Fruit fly (Drosophila melanogaster): ENCODE data around the gene CG14088.

CG14088 gene

dm6 chr3L:19251643-19252042 lies 18.8 kb downstream of the CG14088 start:
- TF ChIP-seq EcR (GFP tag; optimal IDR thresholded peaks at IDR 0.05) (no peak), Dll (optimal IDR thresholded peaks at IDR 0.05) (no peak), pan (optimal IDR thresholded peaks at IDR 0.05) (no peak), usp (GFP tag; optimal IDR thresholded peaks at IDR 0.05) (no peak), psq (optimal IDR thresholded peaks at IDR 0.05) (no peak), CG8478 (optimal IDR thresholded peaks at IDR 0.05) (no peak)

dm6 chr3L:19237780-19238179 lies 32.7 kb downstream of the CG14088 start:
- TF ChIP-seq Dll (optimal IDR thresholded peaks at IDR 0.05) = no peak
- no peak for TF ChIP-seq psq (optimal IDR thresholded peaks at IDR 0.05)
- TF ChIP-seq usp (GFP tag; optimal IDR thresholded peaks at IDR 0.05) = no peak
- TF ChIP-seq pan (optimal IDR thresholded peaks at IDR 0.05) = no peak
- TF ChIP-seq CG8478 (optimal IDR thresholded peaks at IDR 0.05) = no peak
- no peak for TF ChIP-seq EcR (GFP tag; optimal IDR thresholded peaks at IDR 0.05)

dm6 chr3L:19236554-19236953 lies 33.9 kb downstream of the CG14088 start:
- TF ChIP-seq psq (optimal IDR thresholded peaks at IDR 0.05) (no peak), pan (optimal IDR thresholded peaks at IDR 0.05) (no peak), Dll (optimal IDR thresholded peaks at IDR 0.05) (no peak), usp (GFP tag; optimal IDR thresholded peaks at IDR 0.05) (no peak), EcR (GFP tag; optimal IDR thresholded peaks at IDR 0.05) (no peak), CG8478 (optimal IDR thresholded peaks at IDR 0.05) (no peak)

dm6 chr3L:19236060-19236459 lies 34.4 kb downstream of the CG14088 start, which contains the start of gene CG33647:
TSS of gene CG33647 (plus strand) at chr3L:19236360.
- TF ChIP-seq psq (optimal IDR thresholded peaks at IDR 0.05) (no peak), usp (GFP tag; optimal IDR thresholded peaks at IDR 0.05) (no peak), pan (optimal IDR thresholded peaks at IDR 0.05) (no peak), EcR (GFP tag; optimal IDR thresholded peaks at IDR 0.05) (no peak), CG8478 (optimal IDR thresholded peaks at IDR 0.05) (no peak)

dm6 chr3L:19234922-19235702 lies 35.3 kb downstream of the CG14088 start, which contains the start of gene fz2:
TSS of gene fz2 (minus strand) at chr3L:19235373.
- TF ChIP-seq Dll (optimal IDR thresholded peaks at IDR 0.05) (no peak), psq (optimal IDR thresholded peaks at IDR 0.05) (no peak), usp (GFP tag; optimal IDR thresholded peaks at IDR 0.05) (no peak)

dm6 chr3L:19233798-19234781 lies 36.4 kb downstream of the CG14088 start:
- TF ChIP-seq Dll (optimal IDR thresholded peaks at IDR 0.05) (no peak), usp (GFP tag; optimal IDR thresholded peaks at IDR 0.05) (no peak), CG8478 (optimal IDR thresholded peaks at IDR 0.05) (no peak), pan (optimal IDR thresholded peaks at IDR 0.05) (no peak), psq (optimal IDR thresholded peaks at IDR 0.05) (no peak), EcR (GFP tag; optimal IDR thresholded peaks at IDR 0.05) (no peak)

DNA sequence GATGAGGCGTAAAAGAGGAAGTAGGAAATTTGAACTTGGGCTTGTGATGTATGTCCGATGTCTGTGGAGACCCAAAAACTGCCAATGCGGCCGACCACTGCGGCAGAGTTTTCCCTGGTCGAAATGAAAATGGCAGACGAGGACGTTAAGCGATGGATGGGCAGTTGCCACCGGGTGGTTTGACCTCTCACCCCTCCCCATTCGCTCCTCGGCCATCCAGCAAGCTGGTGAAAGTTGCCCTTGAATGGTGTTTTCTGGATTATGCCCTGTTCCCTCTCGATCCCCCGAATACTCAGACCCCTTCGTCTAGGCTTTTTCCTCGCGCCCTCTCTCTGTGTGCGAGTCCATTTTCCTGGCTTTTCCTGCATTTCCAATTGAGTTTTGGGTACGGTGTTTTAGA lies 38.8 kb downstream of the CG14088 start:
- TF ChIP-seq pan (optimal IDR thresholded peaks at IDR 0.05) (no peak), Dll (optimal IDR thresholded peaks at IDR 0.05) (no peak)

dm6 chr3L:19230801-19231547 lies 39.5 kb downstream of the CG14088 start:
- no peak for TF ChIP-seq usp (GFP tag; optimal IDR thresholded peaks at IDR 0.05)
- TF ChIP-seq pan (optimal IDR thresholded peaks at IDR 0.05) = no peak
- no peak for TF ChIP-seq EcR (GFP tag; optimal IDR thresholded peaks at IDR 0.05)
- no peak for TF ChIP-seq psq (optimal IDR thresholded peaks at IDR 0.05)
- no peak for TF ChIP-seq Dll (optimal IDR thresholded peaks at IDR 0.05)
- TF ChIP-seq CG8478 (optimal IDR thresholded peaks at IDR 0.05) = no peak

- TF ChIP-seq psq (optimal IDR thresholded peaks at IDR 0.05) = no peak
- no peak for TF ChIP-seq CG8478 (optimal IDR thresholded peaks at IDR 0.05)
- no peak for TF ChIP-seq usp (GFP tag; optimal IDR thresholded peaks at IDR 0.05)
- TF ChIP-seq Dll (optimal IDR thresholded peaks at IDR 0.05) = no peak
- no peak for TF ChIP-seq pan (optimal IDR thresholded peaks at IDR 0.05)
These were observed 41.0 kb downstream of the CG14088 start for dm6 chr3L:19229491-19229890.

dm6 chr3L:19228857-19229398 lies 41.5 kb downstream of the CG14088 start:
- TF ChIP-seq CG8478 (optimal IDR thresholded peaks at IDR 0.05) (no peak), EcR (GFP tag; optimal IDR thresholded peaks at IDR 0.05) (no peak), psq (optimal IDR thresholded peaks at IDR 0.05) (no peak), Dll (optimal IDR thresholded peaks at IDR 0.05) (no peak), usp (GFP tag; optimal IDR thresholded peaks at IDR 0.05) (no peak), pan (optimal IDR thresholded peaks at IDR 0.05) (no peak)

DNA sequence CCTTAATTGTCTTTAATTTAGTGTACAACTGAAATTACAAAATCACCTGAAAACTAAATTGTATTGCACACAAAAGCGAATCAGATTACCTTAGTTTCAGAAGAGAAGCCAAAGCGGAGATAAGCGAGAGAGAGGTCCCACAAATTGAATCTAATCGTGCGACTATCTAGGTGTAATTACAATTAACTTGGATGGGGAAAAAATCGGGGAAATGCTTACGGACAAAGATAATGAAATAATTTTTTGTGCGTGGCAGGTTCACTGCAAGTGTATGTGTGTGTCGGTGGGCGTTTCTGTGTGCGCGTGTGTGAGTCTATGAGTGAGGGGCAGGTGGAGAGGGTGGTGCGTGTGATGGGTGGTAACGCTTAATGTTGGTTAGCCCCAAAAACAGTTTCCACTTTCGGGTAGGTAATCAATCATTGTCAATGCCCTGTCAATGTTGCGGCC lies 42.0 kb downstream of the CG14088 start:
- TF ChIP-seq Dll (optimal IDR thresholded peaks at IDR 0.05) (no peak), CG8478 (optimal IDR thresholded peaks at IDR 0.05) (no peak)
